Fruit fly (Drosophila melanogaster) whole organism, pupa: ENCODE results near the gene Alp10.

ENCODE experiments used
- CG10348 ChIP-seq: fragments of 200-800 bp; sonication (Bioruptor generic); IDR thresholded peaks from 2 replicates; pipeline ENCODE4 v1.3.6; 2022; ENCODE audit warnings: missing biosample characterization, missing genetic modification characterization
- CG12605 ChIP-seq: fragments of 200-800 bp; sonication (Bioruptor generic); IDR thresholded peaks from 2 replicates; pipeline ENCODE4 v1.3.6; 2022; ENCODE audit warnings: missing biosample characterization, missing genetic modification characterization
- CG13204 ChIP-seq: fragments of 200-800 bp; sonication (Bioruptor generic); optimal IDR thresholded peaks from 2 replicates; lab custom pipeline; 2018; ENCODE audit warnings: missing biosample characterization, mild to moderate bottlenecking, missing genetic modification characterization, moderate library complexity
- CG14655 ChIP-seq: fragments of 200-800 bp; sonication (Bioruptor generic); optimal IDR thresholded peaks from 3 replicates; lab custom pipeline; 2017; ENCODE audit warnings: mild to moderate bottlenecking, missing biosample characterization, missing genetic modification reagents, missing genetic modification characterization
- CG15710 ChIP-seq: fragments of 200-800 bp; sonication (Bioruptor generic); optimal IDR thresholded peaks from 2 replicates; lab custom pipeline; 2018; ENCODE audit warnings: missing biosample characterization, mild to moderate bottlenecking, missing genetic modification characterization, moderate library complexity
- CG17806 ChIP-seq: fragments of 200-800 bp; sonication (Bioruptor generic); optimal IDR thresholded peaks from 2 replicates; lab custom pipeline; 2018; ENCODE audit warnings: missing biosample characterization, mild to moderate bottlenecking, missing genetic modification characterization, moderate library complexity
- CG32121 ChIP-seq: fragments of 200-800 bp; sonication (Bioruptor generic); IDR thresholded peaks from 2 replicates; pipeline ENCODE4 v1.3.6; 2022; ENCODE audit warnings: missing biosample characterization, missing genetic modification characterization
- CG34367 ChIP-seq: fragments of 200-800 bp; sonication (Bioruptor generic); optimal IDR thresholded peaks from 2 replicates; lab custom pipeline; 2018; ENCODE audit warnings: missing biosample characterization, mild to moderate bottlenecking, missing genetic modification characterization
- CG4496 ChIP-seq: fragments of 200-800 bp; sonication (Bioruptor generic); IDR thresholded peaks from 3 replicates; pipeline ENCODE4 v1.3.6; 2022; ENCODE audit warnings: missing biosample characterization, missing genetic modification characterization
- CG8159 ChIP-seq: fragments of 200-800 bp; sonication (Bioruptor generic); optimal IDR thresholded peaks from 3 replicates; lab custom pipeline; 2018; ENCODE audit warnings: missing biosample characterization, mild to moderate bottlenecking, missing genetic modification characterization, moderate library complexity
- CG8301 ChIP-seq: fragments of 200-800 bp; sonication (Bioruptor generic); optimal IDR thresholded peaks from 2 replicates; lab custom pipeline; 2018; ENCODE audit warnings: missing biosample characterization, mild to moderate bottlenecking, missing genetic modification characterization
- CG9948 ChIP-seq: fragments of 200-800 bp; sonication (Bioruptor generic); optimal IDR thresholded peaks from 2 replicates; lab custom pipeline; 2018; ENCODE audit warnings: missing biosample characterization, mild to moderate bottlenecking, missing genetic modification characterization, moderate library complexity
- D1 ChIP-seq: fragments of 200-800 bp; sonication (Bioruptor generic); optimal IDR thresholded peaks from 2 replicates; lab custom pipeline; 2018; ENCODE audit warnings: missing biosample characterization, mild to moderate bottlenecking, missing genetic modification characterization, moderate library complexity
- EcR ChIP-seq: fragments of 200-800 bp; sonication (Bioruptor generic); optimal IDR thresholded peaks from 3 replicates; lab custom pipeline; 2019; ENCODE audit warnings: missing biosample characterization, missing genetic modification characterization, mild to moderate bottlenecking, moderate library complexity, missing genetic modification reagents
- Ets98B ChIP-seq: fragments of 200-800 bp; sonication (Bioruptor generic); IDR thresholded peaks from 2 replicates; pipeline ENCODE4 v1.3.6; 2022; ENCODE audit warnings: missing biosample characterization, missing genetic modification characterization
- Pif1A ChIP-seq: fragments of 200-800 bp; sonication (Bioruptor generic); optimal IDR thresholded peaks from 3 replicates; lab custom pipeline; 2016; ENCODE audit warnings: missing biosample characterization, missing genetic modification characterization
- Pif1B ChIP-seq: fragments of 200-800 bp; sonication (Bioruptor generic); optimal IDR thresholded peaks from 3 replicates; lab custom pipeline; 2016; ENCODE audit warnings: missing biosample characterization, missing genetic modification characterization
- Snoo ChIP-seq: fragments of 200-800 bp; sonication (Bioruptor generic); optimal IDR thresholded peaks from 3 replicates; lab custom pipeline; 2017; ENCODE audit warnings: missing biosample characterization, mild to moderate bottlenecking, missing genetic modification characterization, inconsistent platforms
- fd96Ca ChIP-seq: fragments of 200-800 bp; sonication (Bioruptor generic); IDR thresholded peaks from 3 replicates; pipeline ENCODE4 v1.3.6; 2022; ENCODE audit warnings: missing biosample characterization, missing genetic modification characterization
- gl ChIP-seq: fragments of 200-800 bp; sonication (Bioruptor generic); optimal IDR thresholded peaks from 2 replicates; lab custom pipeline; 2018; ENCODE audit warnings: missing biosample characterization, mild to moderate bottlenecking, missing genetic modification characterization
- rn ChIP-seq: fragments of 200-800 bp; sonication (Bioruptor generic); IDR thresholded peaks from 2 replicates; pipeline ENCODE4 v1.3.6; 2022; ENCODE audit warnings: missing biosample characterization, missing genetic modification characterization

Alp10 gene

DNA sequence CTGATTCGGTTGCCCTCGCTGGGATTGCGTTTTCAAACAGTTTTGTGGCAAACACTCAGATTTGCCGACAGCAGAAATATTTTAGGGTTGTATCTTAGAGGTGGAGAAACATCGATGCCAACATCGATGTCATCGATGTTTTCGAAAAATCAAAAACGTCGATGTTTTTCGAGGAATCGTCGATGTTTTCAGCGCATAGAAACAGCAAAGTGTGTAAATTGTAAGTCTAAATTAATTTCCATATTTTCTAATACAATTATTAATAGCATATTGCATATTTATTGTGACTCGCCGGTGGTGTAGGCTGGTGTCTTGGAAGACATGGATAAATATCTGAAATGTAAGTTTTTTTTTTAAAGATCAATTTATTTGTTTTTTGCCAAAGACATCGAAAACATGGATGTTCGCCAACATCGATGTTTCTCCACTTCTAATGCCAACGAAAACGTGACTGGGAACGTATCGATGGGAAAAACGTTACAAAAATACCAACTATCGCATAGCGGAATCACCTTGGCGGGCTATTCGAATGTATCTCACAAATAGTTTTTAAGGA lies 8.9 kb upstream of the Alp10 start, which contains the start of gene TM9SF3:
TM9SF3 (minus strand) TSS at position 120 of the 556 bp plus-strand sequence.
- TF ChIP-seq EcR (GFP tag; lab: Kevin White, UChicago) (no peak), Ets98B (GFP tag; lab: Robert Waterston, UW) (no peak), CG32121 (no peak), CG12605 (GFP tag; lab: Robert Waterston, UW) (no peak), CG15710 (tag; lab: Kevin White, UChicago) (no peak), CG4496 (no peak), CG10348 (GFP tag; lab: Robert Waterston, UW) (no peak), CG17806 (no peak), Pif1A (GFP tag; lab: Kevin White, UChicago) (no peak), rn (GFP tag; lab: Robert Waterston, UW) (no peak), Snoo (no peak), CG8301 (tag; lab: Kevin White, UChicago) (no peak), CG34367 (no peak)

DNA sequence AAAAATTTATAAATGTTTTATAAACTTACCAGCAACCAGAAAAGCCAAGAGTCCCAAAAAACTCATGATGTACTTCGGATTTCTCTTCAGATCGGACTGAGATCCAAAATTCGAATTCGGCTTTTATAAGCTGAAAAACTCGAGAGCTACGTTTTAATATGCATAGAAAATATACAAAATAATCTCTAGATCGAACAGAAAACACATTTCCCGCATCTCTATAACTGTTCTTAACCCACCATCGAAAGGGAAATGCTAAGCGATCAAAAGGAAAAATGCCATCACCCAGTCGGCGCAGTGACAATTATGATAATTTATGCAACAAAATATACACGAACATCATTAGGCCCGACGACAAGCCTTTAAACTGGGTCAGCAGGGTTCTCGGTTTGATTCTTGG lies 4.5 kb upstream of the Alp10 start, which contains the start of gene CG10591:
CG10591 (minus strand) TSS at position 101 of the 400 bp plus-strand sequence.
- TF ChIP-seq CG9948 (tag; lab: Kevin White, UChicago), result no peak
- TF ChIP-seq CG34367, result no peak
- no peak for TF ChIP-seq CG14655
- no peak for TF ChIP-seq Pif1A (GFP tag; lab: Kevin White, UChicago)
- no peak for TF ChIP-seq rn (GFP tag; lab: Robert Waterston, UW)
- TF ChIP-seq gl (tag; lab: Kevin White, UChicago), result no peak
- no peak for TF ChIP-seq CG12605 (GFP tag; lab: Robert Waterston, UW)
- TF ChIP-seq Ets98B (GFP tag; lab: Robert Waterston, UW), result no peak
- no peak for TF ChIP-seq Pif1B (GFP tag; lab: Kevin White, UChicago)
- no peak for TF ChIP-seq CG13204
- TF ChIP-seq CG4496, result no peak
- TF ChIP-seq CG10348 (GFP tag; lab: Robert Waterston, UW), result no peak
- TF ChIP-seq CG32121, result no peak
- TF ChIP-seq fd96Ca (GFP tag; lab: Robert Waterston, UW), result no peak
- no peak for TF ChIP-seq Snoo
- no peak for TF ChIP-seq EcR (GFP tag; lab: Kevin White, UChicago)
- no peak for TF ChIP-seq CG15710 (tag; lab: Kevin White, UChicago)
- no peak for TF ChIP-seq D1 (tag; lab: Kevin White, UChicago)

DNA sequence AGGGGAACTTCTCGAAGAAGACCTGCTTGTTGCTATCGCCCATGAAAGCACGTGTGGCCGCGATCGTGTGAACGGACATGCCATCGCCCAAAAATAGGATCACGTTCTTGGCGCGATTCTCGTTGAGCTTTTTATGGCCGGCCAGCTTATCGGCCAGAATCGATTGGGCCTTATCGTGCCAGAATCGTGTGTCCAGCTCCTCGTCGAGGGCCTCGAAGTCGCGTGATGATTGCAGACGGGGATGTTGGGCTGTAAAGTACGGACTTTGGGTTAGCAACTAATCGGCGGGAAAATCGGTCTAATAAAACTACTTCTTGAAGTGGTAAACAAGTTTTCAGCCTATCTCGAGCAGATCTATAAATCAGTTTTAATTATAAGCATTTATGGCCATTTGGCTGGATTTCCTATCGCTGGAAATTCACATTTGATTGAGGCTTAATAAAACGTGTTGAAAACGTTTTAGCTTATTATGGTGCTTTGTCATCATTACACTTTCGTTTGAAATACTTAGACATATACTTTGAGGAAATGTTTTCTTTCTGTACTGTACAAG lies 833 bp downstream of the Alp10 start:
- TF ChIP-seq CG34367 (no peak), CG10348 (GFP tag; lab: Robert Waterston, UW) (no peak), rn (GFP tag; lab: Robert Waterston, UW) (no peak)
- TF ChIP-seq, all 21 proteins: peak for 0

DNA sequence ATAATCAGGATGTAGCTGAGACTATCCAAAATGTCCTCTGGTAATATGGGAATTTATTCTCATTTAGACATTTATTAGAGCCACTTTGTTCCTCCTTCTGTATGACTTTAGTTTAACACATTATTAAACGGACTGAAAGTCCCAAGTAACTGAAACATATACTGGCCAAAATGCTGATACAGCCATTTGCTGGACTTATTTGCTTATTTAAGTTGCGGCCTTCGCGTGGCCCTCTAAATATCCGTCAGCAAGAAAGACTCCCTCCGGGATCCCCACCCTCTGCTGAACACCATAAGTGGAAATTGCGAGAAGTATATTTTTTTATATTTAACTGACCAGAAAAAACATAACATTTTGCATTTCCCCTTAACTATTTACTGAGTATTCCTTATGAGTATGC lies 2.6 kb downstream of the Alp10 start, which contains the start of gene spo:
spo (minus strand) TSS at position 135 of the 400 bp plus-strand sequence.
- no peak for TF ChIP-seq CG8301 (tag; lab: Kevin White, UChicago)
- no peak for TF ChIP-seq Ets98B (GFP tag; lab: Robert Waterston, UW)
- no peak for TF ChIP-seq gl (tag; lab: Kevin White, UChicago)
- no peak for TF ChIP-seq EcR (GFP tag; lab: Kevin White, UChicago)
- no peak for TF ChIP-seq CG12605 (GFP tag; lab: Robert Waterston, UW)
- no peak for TF ChIP-seq Pif1A (GFP tag; lab: Kevin White, UChicago)
- no peak for TF ChIP-seq CG8159 (tag; lab: Kevin White, UChicago)
- no peak for TF ChIP-seq Snoo
- no peak for TF ChIP-seq CG4496
- TF ChIP-seq fd96Ca (GFP tag; lab: Robert Waterston, UW), result no peak
- TF ChIP-seq CG14655, result no peak
- no peak for TF ChIP-seq rn (GFP tag; lab: Robert Waterston, UW)
- no peak for TF ChIP-seq Pif1B (GFP tag; lab: Kevin White, UChicago)
- TF ChIP-seq CG15710 (tag; lab: Kevin White, UChicago), result no peak

DNA sequence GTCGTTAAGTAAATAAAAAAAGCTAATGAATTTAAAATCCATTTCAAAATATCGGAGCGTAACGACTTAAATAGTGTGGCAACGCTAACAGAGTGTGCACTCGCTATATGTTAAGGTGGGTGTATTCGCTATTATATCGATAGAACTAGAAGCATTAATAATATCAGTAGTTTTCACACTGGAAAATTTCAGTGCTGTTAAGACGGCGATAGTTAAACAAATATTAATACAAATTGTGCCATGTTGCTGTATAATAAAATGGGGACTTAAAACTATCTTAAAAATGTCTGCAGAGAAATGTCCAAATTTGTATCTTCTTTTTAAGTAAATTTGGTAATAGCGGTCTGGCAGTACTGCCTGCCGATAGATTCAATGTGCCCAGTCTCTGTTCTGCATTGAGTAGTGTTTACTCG lies 11.8 kb downstream of the Alp10 start:
- TF ChIP-seq CG15710 (tag; lab: Kevin White, UChicago), result peak; percentile 75
- TF ChIP-seq CG8301 (tag; lab: Kevin White, UChicago), result no peak
- TF ChIP-seq gl (tag; lab: Kevin White, UChicago), result no peak
- peak; percentile 71 for TF ChIP-seq rn (GFP tag; lab: Robert Waterston, UW)
- peak; percentile 76; the same call in 2 of the 3 replicates for TF ChIP-seq fd96Ca (GFP tag; lab: Robert Waterston, UW)
- peak; percentile 90 for TF ChIP-seq CG4496
- TF ChIP-seq CG17806, result no peak
- peak; percentile 85 for TF ChIP-seq Ets98B (GFP tag; lab: Robert Waterston, UW)
- TF ChIP-seq CG8159 (tag; lab: Kevin White, UChicago), result no peak
- TF ChIP-seq CG9948 (tag; lab: Kevin White, UChicago), result no peak
- peak; percentile 60; the same call in 1 of the 2 replicates for TF ChIP-seq CG10348 (GFP tag; lab: Robert Waterston, UW)
- TF ChIP-seq CG13204, result no peak
- peak; percentile 65 for TF ChIP-seq CG34367
- peak; percentile 57 for TF ChIP-seq CG32121
- TF ChIP-seq CG14655, result no peak

DNA sequence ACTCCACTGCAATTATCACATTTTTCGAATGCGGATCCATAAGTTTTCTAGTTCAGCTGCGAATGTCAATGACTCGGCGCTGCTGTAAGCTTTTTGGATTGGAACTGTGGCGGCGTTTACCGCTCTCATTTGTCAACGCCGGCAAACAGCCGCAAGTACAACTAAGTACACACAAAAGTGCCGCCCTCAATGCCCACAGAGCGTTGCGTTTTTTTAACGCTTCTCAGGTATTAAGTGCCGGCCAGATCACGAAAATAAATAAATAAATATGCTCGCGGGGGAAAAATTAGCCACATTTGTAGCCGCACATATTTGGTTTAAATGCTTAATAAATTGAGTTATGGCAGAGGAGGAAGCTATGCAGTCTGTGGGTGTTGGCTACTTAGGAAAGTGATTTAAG lies 13.5 kb downstream of the Alp10 start:
- no peak for TF ChIP-seq Pif1A (GFP tag; lab: Kevin White, UChicago)
- no peak for TF ChIP-seq CG34367
- no peak for TF ChIP-seq fd96Ca (GFP tag; lab: Robert Waterston, UW)
- TF ChIP-seq Pif1B (GFP tag; lab: Kevin White, UChicago), result no peak
- TF ChIP-seq Snoo, result no peak
- no peak for TF ChIP-seq gl (tag; lab: Kevin White, UChicago)
- no peak for TF ChIP-seq CG9948 (tag; lab: Kevin White, UChicago)
- TF ChIP-seq CG10348 (GFP tag; lab: Robert Waterston, UW), result no peak
- no peak for TF ChIP-seq CG14655
- TF ChIP-seq CG8159 (tag; lab: Kevin White, UChicago), result no peak
- TF ChIP-seq rn (GFP tag; lab: Robert Waterston, UW), result no peak
- no peak for TF ChIP-seq CG17806
- no peak for TF ChIP-seq CG15710 (tag; lab: Kevin White, UChicago)
- TF ChIP-seq EcR (GFP tag; lab: Kevin White, UChicago), result no peak
